Worm (Caenorhabditis elegans) whole organism, L1 larva: Measurements from ENCODE around the gene clc-29.

Experiments
- fkh-4 ChIP-seq: sonication (generic microtip); optimal IDR thresholded peaks from 2 replicates; lab custom pipeline; 2016; ENCODE audit warnings: missing compliant biosample characterization, missing genetic modification characterization, borderline replicate concordance
- lin-15B ChIP-seq: fragments of 150-350 bp; sonication (generic microtip); optimal IDR thresholded peaks from 3 replicates; lab custom pipeline; 2014; ENCODE audit warnings: missing biosample characterization, missing genetic modification characterization
- lin-39 ChIP-seq: fragments of 150-350 bp; optimal IDR thresholded peaks from 2 replicates; lab custom pipeline; 2014; ENCODE audit warnings: missing biosample characterization, missing genetic modification reagents, missing genetic modification characterization
- nhr-77 ChIP-seq: fragments of 150-350 bp; optimal IDR thresholded peaks from 2 replicates; lab custom pipeline; 2014; ENCODE audit warnings: missing biosample characterization, missing genetic modification characterization
- snpc-4 ChIP-seq: fragments of 150-350 bp; optimal IDR thresholded peaks from 2 replicates; lab custom pipeline; 2014; ENCODE audit warnings: missing biosample characterization, missing genetic modification characterization
- sptf-1 ChIP-seq: fragments of 150-350 bp; optimal IDR thresholded peaks from 2 replicates; lab custom pipeline; 2014; ENCODE audit warnings: missing biosample characterization, missing genetic modification characterization
- tbx-2 ChIP-seq: sonication (generic microtip); optimal IDR thresholded peaks from 2 replicates; lab custom pipeline; 2016; ENCODE audit warnings: missing genetic modification characterization, missing compliant biosample characterization
- unc-130 ChIP-seq: fragments of 150-350 bp; optimal IDR thresholded peaks from 2 replicates; lab custom pipeline; 2017; ENCODE audit warnings: missing biosample characterization, missing genetic modification characterization, inconsistent platforms
- unc-62 ChIP-seq: fragments of 150-350 bp; optimal IDR thresholded peaks from 2 replicates; lab custom pipeline; 2014; ENCODE audit warnings: missing biosample characterization, missing genetic modification reagents, missing genetic modification characterization

- TF ChIP-seq lin-15B (tag; lab: Kevin White, UChicago) (no peak), nhr-77 (no peak), unc-130 (tag; lab: Kevin White, UChicago) (no peak), unc-62 (no peak), sptf-1 (tag; lab: Kevin White, UChicago) (no peak), snpc-4 (tag; lab: Kevin White, UChicago) (no peak), tbx-2 (no peak), lin-39 (tag; lab: Kevin White, UChicago) (no peak), fkh-4 (tag; lab: Kevin White, UChicago) (no peak)
These were observed 27.5 kb downstream of the clc-29 start, which contains the start of gene F10E9.10 for ce11 chrIII:8320183-8320582.
